Fruit fly (Drosophila melanogaster) whole organism, pupa: ENCODE data around the gene CG32365.

ENCODE experiments used
- CG10348 ChIP-seq: fragments of 200-800 bp; sonication (Bioruptor generic); IDR thresholded peaks from 2 replicates; pipeline ENCODE4 v1.3.6; 2022; ENCODE audit warnings: missing biosample characterization, missing genetic modification characterization
- CG12605 ChIP-seq: fragments of 200-800 bp; sonication (Bioruptor generic); IDR thresholded peaks from 2 replicates; pipeline ENCODE4 v1.3.6; 2022; ENCODE audit warnings: missing biosample characterization, missing genetic modification characterization
- CG13204 ChIP-seq: fragments of 200-800 bp; sonication (Bioruptor generic); optimal IDR thresholded peaks from 2 replicates; lab custom pipeline; 2018; ENCODE audit warnings: missing biosample characterization, mild to moderate bottlenecking, missing genetic modification characterization, moderate library complexity
- CG14655 ChIP-seq: fragments of 200-800 bp; sonication (Bioruptor generic); optimal IDR thresholded peaks from 3 replicates; lab custom pipeline; 2017; ENCODE audit warnings: mild to moderate bottlenecking, missing biosample characterization, missing genetic modification reagents, missing genetic modification characterization
- CG15710 ChIP-seq: fragments of 200-800 bp; sonication (Bioruptor generic); optimal IDR thresholded peaks from 2 replicates; lab custom pipeline; 2018; ENCODE audit warnings: missing biosample characterization, mild to moderate bottlenecking, missing genetic modification characterization, moderate library complexity
- CG17806 ChIP-seq: fragments of 200-800 bp; sonication (Bioruptor generic); optimal IDR thresholded peaks from 2 replicates; lab custom pipeline; 2018; ENCODE audit warnings: missing biosample characterization, mild to moderate bottlenecking, missing genetic modification characterization, moderate library complexity
- CG32121 ChIP-seq: fragments of 200-800 bp; sonication (Bioruptor generic); IDR thresholded peaks from 2 replicates; pipeline ENCODE4 v1.3.6; 2022; ENCODE audit warnings: missing biosample characterization, missing genetic modification characterization
- CG34367 ChIP-seq: fragments of 200-800 bp; sonication (Bioruptor generic); optimal IDR thresholded peaks from 2 replicates; lab custom pipeline; 2018; ENCODE audit warnings: missing biosample characterization, mild to moderate bottlenecking, missing genetic modification characterization
- CG4496 ChIP-seq: fragments of 200-800 bp; sonication (Bioruptor generic); IDR thresholded peaks from 3 replicates; pipeline ENCODE4 v1.3.6; 2022; ENCODE audit warnings: missing biosample characterization, missing genetic modification characterization
- CG8159 ChIP-seq: fragments of 200-800 bp; sonication (Bioruptor generic); optimal IDR thresholded peaks from 3 replicates; lab custom pipeline; 2018; ENCODE audit warnings: missing biosample characterization, mild to moderate bottlenecking, missing genetic modification characterization, moderate library complexity
- CG8301 ChIP-seq: fragments of 200-800 bp; sonication (Bioruptor generic); optimal IDR thresholded peaks from 2 replicates; lab custom pipeline; 2018; ENCODE audit warnings: missing biosample characterization, mild to moderate bottlenecking, missing genetic modification characterization
- CG9948 ChIP-seq: fragments of 200-800 bp; sonication (Bioruptor generic); optimal IDR thresholded peaks from 2 replicates; lab custom pipeline; 2018; ENCODE audit warnings: missing biosample characterization, mild to moderate bottlenecking, missing genetic modification characterization, moderate library complexity
- D1 ChIP-seq: fragments of 200-800 bp; sonication (Bioruptor generic); optimal IDR thresholded peaks from 2 replicates; lab custom pipeline; 2018; ENCODE audit warnings: missing biosample characterization, mild to moderate bottlenecking, missing genetic modification characterization, moderate library complexity
- EcR ChIP-seq: fragments of 200-800 bp; sonication (Bioruptor generic); optimal IDR thresholded peaks from 3 replicates; lab custom pipeline; 2019; ENCODE audit warnings: missing biosample characterization, missing genetic modification characterization, mild to moderate bottlenecking, moderate library complexity, missing genetic modification reagents
- Ets98B ChIP-seq: fragments of 200-800 bp; sonication (Bioruptor generic); IDR thresholded peaks from 2 replicates; pipeline ENCODE4 v1.3.6; 2022; ENCODE audit warnings: missing biosample characterization, missing genetic modification characterization
- Pif1A ChIP-seq: fragments of 200-800 bp; sonication (Bioruptor generic); optimal IDR thresholded peaks from 3 replicates; lab custom pipeline; 2016; ENCODE audit warnings: missing biosample characterization, missing genetic modification characterization
- Pif1B ChIP-seq: fragments of 200-800 bp; sonication (Bioruptor generic); optimal IDR thresholded peaks from 3 replicates; lab custom pipeline; 2016; ENCODE audit warnings: missing biosample characterization, missing genetic modification characterization
- Snoo ChIP-seq: fragments of 200-800 bp; sonication (Bioruptor generic); optimal IDR thresholded peaks from 3 replicates; lab custom pipeline; 2017; ENCODE audit warnings: missing biosample characterization, mild to moderate bottlenecking, missing genetic modification characterization, inconsistent platforms
- fd96Ca ChIP-seq: fragments of 200-800 bp; sonication (Bioruptor generic); IDR thresholded peaks from 3 replicates; pipeline ENCODE4 v1.3.6; 2022; ENCODE audit warnings: missing biosample characterization, missing genetic modification characterization
- gl ChIP-seq: fragments of 200-800 bp; sonication (Bioruptor generic); optimal IDR thresholded peaks from 2 replicates; lab custom pipeline; 2018; ENCODE audit warnings: missing biosample characterization, mild to moderate bottlenecking, missing genetic modification characterization
- rn ChIP-seq: fragments of 200-800 bp; sonication (Bioruptor generic); IDR thresholded peaks from 2 replicates; pipeline ENCODE4 v1.3.6; 2022; ENCODE audit warnings: missing biosample characterization, missing genetic modification characterization

Gene CG32365

DNA sequence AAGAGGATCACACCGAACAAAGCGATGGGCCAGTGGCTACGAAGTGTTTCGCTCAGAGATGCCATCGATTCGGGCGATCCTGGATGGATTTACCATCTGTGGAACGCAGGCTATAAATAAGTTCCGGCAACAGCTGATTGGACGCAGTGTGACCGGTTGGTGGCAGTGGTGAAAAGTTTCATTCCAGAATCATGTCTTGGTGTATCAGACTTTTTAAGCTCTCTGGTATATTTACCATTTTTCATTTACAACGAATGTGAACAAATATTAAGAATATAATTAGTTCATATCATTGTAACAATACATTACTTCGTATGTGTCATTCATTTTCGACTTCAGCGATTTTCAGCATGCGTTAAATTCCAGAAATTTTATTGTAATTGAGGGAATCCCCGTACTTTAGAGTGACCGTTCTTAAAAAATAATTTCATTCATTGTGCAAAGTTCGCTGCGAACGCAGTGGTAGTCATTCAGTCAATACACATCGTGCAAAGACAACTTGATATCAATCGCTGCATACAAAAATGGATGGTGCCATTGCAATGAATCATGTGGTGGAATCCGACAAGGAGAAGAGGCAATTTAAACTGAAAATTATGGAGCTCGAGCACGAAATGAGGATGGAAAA is 46.2 kb downstream of the CG32365 start, which contains the start of gene Tmem43:
Gene Tmem43, minus strand, starts transcription at position 152 of the 628 bp plus-strand sequence.
- TF ChIP-seq Pif1A (no peak), CG17806 (no peak), rn (GFP tag; lab: Robert Waterston, UW) (no peak), EcR (GFP tag; lab: Kevin White, UChicago) (no peak)

DNA sequence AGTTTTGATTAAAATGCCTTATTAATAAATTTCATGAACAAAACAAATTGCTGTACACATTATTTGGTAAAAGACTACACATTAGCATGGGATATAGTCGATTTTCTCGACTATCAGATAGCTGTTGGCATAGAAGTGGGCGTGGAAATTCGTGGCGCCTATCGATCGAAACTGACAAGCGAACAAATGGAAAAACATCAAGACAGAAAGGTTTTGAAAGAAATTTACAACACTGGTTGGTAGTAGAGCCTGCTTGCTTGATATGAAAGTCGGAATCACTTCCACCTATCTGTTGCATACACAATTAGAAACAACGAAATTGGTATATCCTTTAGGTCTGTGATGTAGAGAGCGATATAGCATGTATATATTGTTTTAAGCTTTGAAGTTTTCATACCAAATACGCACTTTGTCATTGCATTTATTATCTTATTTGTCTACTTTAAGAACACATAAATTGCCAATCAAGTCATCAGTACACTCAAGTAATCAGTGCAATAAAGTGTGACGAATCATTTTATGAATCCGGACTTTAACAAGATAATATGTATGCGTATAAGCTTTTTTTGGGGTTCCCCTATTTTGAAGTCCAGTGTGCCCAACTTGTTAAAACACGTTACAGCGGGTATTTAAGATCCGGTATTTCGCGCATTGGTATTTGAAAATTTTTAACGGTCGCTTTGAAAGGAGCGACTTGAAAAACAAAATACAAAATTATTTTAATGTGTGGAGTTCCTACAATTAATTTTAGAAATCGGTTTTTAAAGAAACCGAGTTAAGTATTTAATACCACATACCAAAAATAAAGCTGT is 47.2 kb downstream of the CG32365 start:
- no peak for TF ChIP-seq CG17806
- TF ChIP-seq CG8159 (tag; lab: Kevin White, UChicago) = no peak
- TF ChIP-seq Pif1B (GFP tag; lab: Kevin White, UChicago) = no peak
- TF ChIP-seq EcR (GFP tag; lab: Kevin White, UChicago) = no peak

- TF ChIP-seq CG14655 (GFP tag; lab: Kevin White, UChicago) (no peak), CG32121 (GFP tag; lab: Robert Waterston, UW) (no peak), Pif1A (no peak), Ets98B (GFP tag; lab: Robert Waterston, UW) (no peak), D1 (tag; lab: Kevin White, UChicago) (no peak), CG17806 (no peak), CG8159 (tag; lab: Kevin White, UChicago) (no peak), CG13204 (GFP tag; lab: Kevin White, UChicago) (no peak), CG15710 (tag; lab: Kevin White, UChicago) (no peak), Pif1B (GFP tag; lab: Kevin White, UChicago) (no peak), fd96Ca (GFP tag; lab: Robert Waterston, UW) (no peak), CG12605 (GFP tag; lab: Robert Waterston, UW) (no peak), CG9948 (tag; lab: Kevin White, UChicago) (no peak)
These were observed 65.4 kb downstream of the CG32365 start for dm6 chr3L:7934200-7934599.

dm6 chr3L:7934857-7935256 is 66.0 kb downstream of the CG32365 start:
- TF ChIP-seq fd96Ca (GFP tag; lab: Robert Waterston, UW) (no peak), EcR (GFP tag; lab: Kevin White, UChicago) (peak; percentile 45), gl (tag; lab: Kevin White, UChicago) (no peak), CG10348 (GFP tag; lab: Robert Waterston, UW) (no peak), Pif1A (no peak), Snoo (no peak)

DNA sequence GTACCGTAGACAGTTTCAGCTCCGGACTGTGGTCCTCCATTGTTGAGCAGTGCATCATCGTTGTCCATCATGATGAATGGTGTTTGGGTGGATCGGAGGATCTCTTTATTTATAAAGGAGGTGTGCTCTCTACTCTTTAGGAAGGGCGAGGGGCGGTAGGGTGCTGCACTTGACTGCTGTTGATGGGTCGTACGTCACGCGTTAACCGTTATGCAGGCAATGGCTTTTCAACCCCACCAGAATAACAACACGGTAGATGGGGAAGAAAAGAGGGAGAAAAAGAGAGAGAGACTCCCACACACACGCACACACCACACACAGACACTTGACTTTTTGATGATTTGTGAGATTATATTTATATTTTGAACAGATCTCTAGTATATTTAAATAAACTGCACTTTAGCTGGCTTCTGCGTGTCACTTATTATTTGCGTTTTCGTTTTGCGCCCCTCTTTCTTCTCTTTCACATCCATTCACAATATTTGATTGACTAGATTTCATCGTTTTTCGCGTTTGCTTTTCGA is 66.6 kb downstream of the CG32365 start:
- TF ChIP-seq gl (tag; lab: Kevin White, UChicago) = no peak
- TF ChIP-seq EcR (GFP tag; lab: Kevin White, UChicago) = peak; percentile 30

DNA sequence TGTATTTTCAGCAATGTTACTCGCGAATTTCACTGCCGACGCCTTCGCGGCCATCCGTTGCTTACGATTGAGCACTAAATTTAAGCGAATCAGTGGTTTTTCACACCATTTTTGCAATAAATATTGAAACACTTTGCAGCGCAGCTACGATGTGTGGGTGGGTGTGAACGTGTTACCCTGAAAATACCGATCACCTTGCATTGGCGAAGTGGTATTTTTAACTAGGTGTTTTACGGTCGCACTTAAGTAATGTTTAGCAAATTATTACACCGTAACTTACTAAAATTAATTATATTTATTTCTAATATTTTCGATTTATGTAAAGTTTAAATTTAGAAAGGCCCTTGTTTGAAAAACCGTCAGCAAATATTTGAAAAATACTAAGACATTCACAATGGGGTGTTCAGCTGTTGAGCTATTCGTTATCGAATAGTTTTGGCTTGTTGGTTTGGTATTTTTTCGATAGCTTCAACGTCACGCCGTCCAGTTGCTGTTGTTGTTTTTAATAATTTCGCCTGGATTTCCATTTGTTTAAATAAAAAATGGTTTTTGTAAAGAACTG is 67.2 kb downstream of the CG32365 start, which contains the start of the genes syd and Srp9:
Gene syd, minus strand, starts transcription at position 188 of the 562 bp plus-strand sequence.
Gene Srp9, plus strand, starts transcription at position 441 of the 562 bp plus-strand sequence.
- TF ChIP-seq CG14655 (GFP tag; lab: Kevin White, UChicago) = no peak
- no peak for TF ChIP-seq CG9948 (tag; lab: Kevin White, UChicago)
- TF ChIP-seq CG32121 (GFP tag; lab: Robert Waterston, UW) = no peak
- TF ChIP-seq CG34367 = no peak
- no peak for TF ChIP-seq fd96Ca (GFP tag; lab: Robert Waterston, UW)
- no peak for TF ChIP-seq CG8159 (tag; lab: Kevin White, UChicago)
- no peak for TF ChIP-seq EcR (GFP tag; lab: Kevin White, UChicago)
- TF ChIP-seq CG8301 (tag; lab: Kevin White, UChicago) = no peak
- TF ChIP-seq CG10348 (GFP tag; lab: Robert Waterston, UW) = no peak
- no peak for TF ChIP-seq gl (tag; lab: Kevin White, UChicago)
- no peak for TF ChIP-seq Snoo
- no peak for TF ChIP-seq Ets98B (GFP tag; lab: Robert Waterston, UW)
- no peak for TF ChIP-seq rn (GFP tag; lab: Robert Waterston, UW)
- TF ChIP-seq, all 21 proteins: peak for 0

- TF ChIP-seq fd96Ca (GFP tag; lab: Robert Waterston, UW) (no peak), gl (tag; lab: Kevin White, UChicago) (no peak), Snoo (no peak), CG10348 (GFP tag; lab: Robert Waterston, UW) (no peak), CG17806 (no peak), CG15710 (tag; lab: Kevin White, UChicago) (no peak), CG12605 (GFP tag; lab: Robert Waterston, UW) (no peak), CG8159 (tag; lab: Kevin White, UChicago) (no peak), CG34367 (no peak), CG8301 (tag; lab: Kevin White, UChicago) (no peak), CG4496 (GFP tag; lab: Robert Waterston, UW) (no peak), Pif1A (no peak), CG14655 (GFP tag; lab: Kevin White, UChicago) (no peak), Ets98B (GFP tag; lab: Robert Waterston, UW) (no peak), CG32121 (GFP tag; lab: Robert Waterston, UW) (no peak), CG9948 (tag; lab: Kevin White, UChicago) (no peak)
These were observed 69.8 kb downstream of the CG32365 start for dm6 chr3L:7938638-7939037.
